Fruit fly (Drosophila melanogaster): ENCODE results near the gene CG5984.

- no peak for TF ChIP-seq psq (optimal IDR thresholded peaks at IDR 0.05)
- no peak for TF ChIP-seq insv (optimal IDR thresholded peaks at IDR 0.05)
- TF ChIP-seq Sin3A (optimal IDR thresholded peaks at IDR 0.05), result no peak
- no peak for TF ChIP-seq ttk (optimal IDR thresholded peaks at IDR 0.05)
These were observed 34.7 kb downstream of the CG5984 start for dm6 chr3R:27212979-27213580.

All from Kc167 (cell line).